Fruit fly (Drosophila melanogaster): ENCODE results near the gene baz.

- no peak for TF ChIP-seq psq (optimal IDR thresholded peaks at IDR 0.05)
- TF ChIP-seq h (optimal IDR thresholded peaks at IDR 0.05) = no peak
These were observed 690 bp upstream of the baz start, which contains the start of gene xmas for dm6 chrX:17159116-17159515.

Measured in Kc167 (cell line).